Worm (Caenorhabditis elegans) whole organism, mixed stage, embryonic: ENCODE data around the gene grd-9.

Experiments
- ceh-39 ChIP-seq: fragments of 150-350 bp; optimal IDR thresholded peaks from 2 replicates; lab custom pipeline; 2014; ENCODE audit warnings: missing biosample characterization, missing genetic modification characterization
- ces-1 ChIP-seq: fragments of 150-350 bp; optimal IDR thresholded peaks from 2 replicates; lab custom pipeline; 2014; ENCODE audit warnings: missing biosample characterization, missing genetic modification reagents, missing genetic modification characterization
- elt-1 ChIP-seq: sonication (generic microtip); optimal IDR thresholded peaks from 2 replicates; lab custom pipeline; 2017; ENCODE audit warnings: missing genetic modification characterization, mild to moderate bottlenecking, missing compliant biosample characterization, antibody characterized with exemption, moderate library complexity, borderline replicate concordance; ENCODE audit not compliant: insufficient read depth
- elt-3 ChIP-seq: fragments of 150-350 bp; optimal IDR thresholded peaks from 2 replicates; lab custom pipeline; 2014; ENCODE audit warnings: missing biosample characterization, missing genetic modification characterization
- ham-2 ChIP-seq: fragments of 200-800 bp; sonication (Bioruptor generic); optimal IDR thresholded peaks from 2 replicates; lab custom pipeline; 2018; ENCODE audit warnings: mild to moderate bottlenecking, missing genetic modification characterization, missing compliant biosample characterization
- nhr-237 ChIP-seq: fragments of 150-350 bp; optimal IDR thresholded peaks from 2 replicates; lab custom pipeline; 2014; ENCODE audit warnings: missing biosample characterization, missing genetic modification characterization
- sem-2 ChIP-seq: fragments of 200-800 bp; sonication (Bioruptor generic); optimal IDR thresholded peaks from 2 replicates; lab custom pipeline; 2018; ENCODE audit warnings: mild to moderate bottlenecking, missing genetic modification characterization, missing compliant biosample characterization
- snpc-4 ChIP-seq: fragments of 150-350 bp; optimal IDR thresholded peaks from 2 replicates; lab custom pipeline; 2014; ENCODE audit warnings: missing biosample characterization, missing genetic modification characterization
- unc-39 ChIP-seq: fragments of 150-350 bp; optimal IDR thresholded peaks from 2 replicates; lab custom pipeline; 2014; ENCODE audit warnings: missing biosample characterization, missing genetic modification characterization
- unc-62 ChIP-seq: fragments of 150-350 bp; optimal IDR thresholded peaks from 2 replicates; lab custom pipeline; 2014; ENCODE audit warnings: missing biosample characterization, missing genetic modification reagents, missing genetic modification characterization

- no peak for TF ChIP-seq unc-39 (tag; lab: Kevin White, UChicago)
- no peak for TF ChIP-seq sem-2 (GFP tag; lab: Kevin White, UChicago)
- no peak for TF ChIP-seq ces-1 (GFP tag; lab: Kevin White, UChicago)
- TF ChIP-seq elt-3 (tag; lab: Kevin White, UChicago) = no peak
- TF ChIP-seq nhr-237 = no peak
- TF ChIP-seq unc-62 = no peak
- no peak for TF ChIP-seq snpc-4 (tag; lab: Kevin White, UChicago)
- TF ChIP-seq ceh-39 (tag; lab: Kevin White, UChicago) = no peak
- TF ChIP-seq ham-2 (GFP tag; lab: Kevin White, UChicago) = no peak
- TF ChIP-seq elt-1 = no peak
Observed at ce11 chrV:5891204-5891603, 3.9 kb upstream of the grd-9 start.
